Worm (Caenorhabditis elegans): ENCODE data around the gene D1022.9.

The D1022.9 gene

DNA sequence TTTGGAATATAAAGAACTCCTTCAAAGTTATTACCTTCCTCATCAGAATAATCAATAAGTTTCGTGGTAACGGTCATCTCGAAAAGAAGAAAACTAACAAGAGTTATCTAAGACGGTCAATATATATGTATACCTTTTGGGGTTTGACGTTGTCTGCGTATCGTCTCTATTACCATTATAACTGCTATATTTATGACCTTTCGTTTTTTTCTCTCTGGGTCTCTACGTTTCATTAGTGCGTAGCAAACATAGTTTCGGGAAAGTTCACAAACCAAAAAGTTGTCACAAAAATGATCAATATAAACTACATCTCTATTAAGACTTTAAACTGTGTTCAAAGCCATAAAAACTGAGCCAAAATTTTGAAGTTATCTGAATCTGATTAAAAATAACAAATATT is 32.3 kb downstream of the D1022.9 start, which contains the start of gene D1022.4 (continued):
- TF ChIP-seq zag-1 (tag; optimal IDR thresholded peaks at IDR 0.05) (no peak), nhr-21 (tag; optimal IDR thresholded peaks at IDR 0.05) (no peak), nhr-23 (tag; optimal IDR thresholded peaks at IDR 0.05) (no peak), peb-1 (tag; optimal IDR thresholded peaks at IDR 0.05) (no peak), nhr-237 (tag; optimal IDR thresholded peaks at IDR 0.05) (no peak)

- TF ChIP-seq lsy-2 (tag; optimal IDR thresholded peaks at IDR 0.05): no peak
Observed at ce11 chrII:7456184-7456583, 33.3 kb downstream of the D1022.9 start, which contains the start of gene D1022.3. Gene D1022.3, minus strand, starts transcription at chrII:7456284.

Data from whole organism, L2 larva.